Worm (Caenorhabditis elegans) whole organism, young adult: ENCODE data around the gene Y48A6B.8.

Source experiments
- B0019.2 ChIP-seq: fragments of 200-800 bp; sonication (Bioruptor generic); conservative IDR thresholded peaks from 2 replicates; pipeline ENCODE4 v1.3.6; 2022; ENCODE audit warnings: missing genetic modification reagents, missing genetic modification characterization, missing compliant biosample characterization
- C17E4.6 ChIP-seq: fragments of 200-800 bp; sonication (Bioruptor generic); IDR thresholded peaks from 2 replicates; pipeline ENCODE4 v1.3.6; 2022; ENCODE audit warnings: missing genetic modification reagents, missing genetic modification characterization, missing compliant biosample characterization
- D2030.7 ChIP-seq: fragments of 200-800 bp; sonication (Bioruptor generic); IDR thresholded peaks from 2 replicates; pipeline ENCODE4 v1.3.6; 2022; ENCODE audit warnings: missing genetic modification reagents, missing genetic modification characterization, missing compliant biosample characterization
- F39B2.1 ChIP-seq: fragments of 200-800 bp; sonication (Bioruptor generic); IDR thresholded peaks from 2 replicates; pipeline ENCODE4 v1.3.6; 2022; ENCODE audit warnings: missing genetic modification reagents, missing genetic modification characterization, missing compliant biosample characterization
- F55B11.4 ChIP-seq: sonication (generic microtip); optimal IDR thresholded peaks from 2 replicates; lab custom pipeline; 2016; ENCODE audit warnings: missing compliant biosample characterization, missing genetic modification characterization, borderline replicate concordance; ENCODE audit not compliant: insufficient read depth
- F57A8.1 ChIP-seq: fragments of 200-800 bp; sonication (Bioruptor generic); optimal IDR thresholded peaks from 2 replicates; lab custom pipeline; 2018; ENCODE audit warnings: mild to moderate bottlenecking, missing genetic modification characterization, moderate library complexity, missing compliant biosample characterization
- F57C9.4 ChIP-seq: sonication (generic microtip); optimal IDR thresholded peaks from 2 replicates; lab custom pipeline; 2017; ENCODE audit warnings: mild to moderate bottlenecking, missing genetic modification characterization, missing compliant biosample characterization
- Y67H2A.10 ChIP-seq: fragments of 200-800 bp; sonication (Bioruptor generic); conservative IDR thresholded peaks from 2 replicates; pipeline ENCODE4 v1.3.6; 2022; ENCODE audit warnings: missing genetic modification reagents, missing genetic modification characterization, missing compliant biosample characterization
- ZK185.1 ChIP-seq: sonication (generic microtip); optimal IDR thresholded peaks from 2 replicates; lab custom pipeline; 2016; ENCODE audit warnings: mild to moderate bottlenecking, missing genetic modification characterization, missing compliant biosample characterization; ENCODE audit not compliant: poor library complexity, severe bottlenecking
- athp-1 ChIP-seq: sonication (generic microtip); optimal IDR thresholded peaks from 2 replicates; lab custom pipeline; 2017; ENCODE audit warnings: mild to moderate bottlenecking, missing genetic modification characterization, missing compliant biosample characterization
- attf-3 ChIP-seq: fragments of 200-800 bp; sonication (Bioruptor generic); conservative IDR thresholded peaks from 2 replicates; pipeline ENCODE4 v1.3.6; 2022; ENCODE audit warnings: missing genetic modification reagents, missing genetic modification characterization, missing compliant biosample characterization
- bed-1 ChIP-seq: fragments of 200-800 bp; sonication (Bioruptor generic); IDR thresholded peaks from 2 replicates; pipeline ENCODE4 v1.3.6; 2022; ENCODE audit warnings: missing genetic modification reagents, missing genetic modification characterization, missing compliant biosample characterization
- cebp-1 ChIP-seq, 2 experiments: fragments of 200-800 bp in 1 of 2; sonication (Bioruptor generic) in 1 of 2; sonication (generic microtip) in 1 of 2; IDR thresholded peaks in 1 of 2; optimal IDR thresholded peaks in 1 of 2; 2 replicates each; pipeline versions ENCODE4 v1.3.6 to Lab custom; 2017 to 2022; ENCODE audit warnings: missing compliant biosample characterization in 2 of 2, missing genetic modification characterization in 2 of 2, mild to moderate bottlenecking in 1 of 2, missing genetic modification reagents in 1 of 2, moderate library complexity in 1 of 2
- cebp-2 ChIP-seq: fragments of 200-800 bp; sonication (Bioruptor generic); IDR thresholded peaks from 2 replicates; pipeline ENCODE4 v1.3.6; 2022; ENCODE audit warnings: missing genetic modification characterization, missing compliant biosample characterization
- ceh-100 ChIP-seq: fragments of 200-800 bp; sonication (Bioruptor generic); IDR thresholded peaks from 2 replicates; pipeline ENCODE4 v1.3.6; 2022; ENCODE audit warnings: missing genetic modification reagents, missing genetic modification characterization, missing compliant biosample characterization
- ceh-40 ChIP-seq: fragments of 200-800 bp; sonication (Bioruptor generic); IDR thresholded peaks from 2 replicates; pipeline ENCODE4 v1.3.6; 2022; ENCODE audit warnings: missing genetic modification characterization, missing compliant biosample characterization
- ceh-79 ChIP-seq: sonication (generic microtip); optimal IDR thresholded peaks from 2 replicates; lab custom pipeline; 2017; ENCODE audit warnings: mild to moderate bottlenecking, missing genetic modification characterization, missing compliant biosample characterization
- dox-1 ChIP-seq: fragments of 200-800 bp; sonication (Bioruptor generic); IDR thresholded peaks from 2 replicates; pipeline ENCODE4 v1.3.6; 2022; ENCODE audit warnings: missing genetic modification reagents, missing genetic modification characterization, missing compliant biosample characterization
- egrh-3 ChIP-seq: fragments of 200-800 bp; sonication (Bioruptor generic); IDR thresholded peaks from 2 replicates; pipeline ENCODE4 v1.3.6; 2022; ENCODE audit warnings: missing genetic modification reagents, missing genetic modification characterization, missing compliant biosample characterization
- ets-4 ChIP-seq: fragments of 200-800 bp; sonication (Bioruptor generic); optimal IDR thresholded peaks from 2 replicates; lab custom pipeline; 2018; ENCODE audit warnings: mild to moderate bottlenecking, missing genetic modification characterization, missing compliant biosample characterization
- fkh-3 ChIP-seq: sonication (generic microtip); optimal IDR thresholded peaks from 2 replicates; lab custom pipeline; 2016; ENCODE audit warnings: mild to moderate bottlenecking, missing genetic modification characterization, missing compliant biosample characterization
- hlh-12 ChIP-seq: sonication (generic microtip); optimal IDR thresholded peaks from 2 replicates; lab custom pipeline; 2016; ENCODE audit warnings: missing genetic modification characterization, missing compliant biosample characterization
- lin-26 ChIP-seq: fragments of 200-800 bp; sonication (Bioruptor generic); IDR thresholded peaks from 2 replicates; pipeline ENCODE4 v1.3.6; 2022; ENCODE audit warnings: missing genetic modification reagents, missing genetic modification characterization, missing compliant biosample characterization
- lin-54 ChIP-seq: fragments of 200-800 bp; sonication (Bioruptor generic); optimal IDR thresholded peaks from 2 replicates; lab custom pipeline; 2018; ENCODE audit warnings: mild to moderate bottlenecking, missing genetic modification characterization, missing compliant biosample characterization
- lsl-1 ChIP-seq: fragments of 200-800 bp; sonication (Bioruptor generic); optimal IDR thresholded peaks from 2 replicates; lab custom pipeline; 2018; ENCODE audit warnings: mild to moderate bottlenecking, missing genetic modification characterization, moderate library complexity, missing compliant biosample characterization
- madf-8 ChIP-seq: fragments of 200-800 bp; sonication (Bioruptor generic); conservative IDR thresholded peaks from 2 replicates; pipeline ENCODE4 v1.3.6; 2022; ENCODE audit warnings: missing genetic modification reagents, missing genetic modification characterization, missing compliant biosample characterization
- mes-4 ChIP-seq: sonication (generic microtip); optimal IDR thresholded peaks from 2 replicates; lab custom pipeline; 2016; ENCODE audit warnings: missing genotype, missing genetic modification characterization, missing compliant biosample characterization
- nfya-2 ChIP-seq: fragments of 200-800 bp; sonication (Bioruptor generic); IDR thresholded peaks from 2 replicates; pipeline ENCODE4 v1.3.6; 2022; ENCODE audit warnings: missing genetic modification reagents, missing genetic modification characterization, missing compliant biosample characterization
- snpc-1.1 ChIP-seq: sonication (generic microtip); optimal IDR thresholded peaks from 2 replicates; lab custom pipeline; 2017; ENCODE audit warnings: missing genetic modification characterization, mild to moderate bottlenecking, missing compliant biosample characterization, antibody characterized with exemption, moderate library complexity, missing genotype, missing genetic modification reagents; ENCODE audit not compliant: insufficient read depth
- snpc-4 ChIP-seq, 5 experiments: fragments of 150-350 bp in 1 of 5; sonication (generic microtip) in 4 of 5; optimal IDR thresholded peaks; 2 replicates each; lab custom pipeline; 2014 to 2018; ENCODE audit warnings: missing genetic modification characterization in 5 of 5, missing biosample characterization in 3 of 5, antibody characterized with exemption in 2 of 5, mild to moderate bottlenecking in 2 of 5, missing compliant biosample characterization in 2 of 5, missing genotype in 2 of 5, moderate library complexity in 2 of 5, missing genetic modification reagents in 1 of 5
- ztf-25 ChIP-seq: fragments of 200-800 bp; sonication (Bioruptor generic); IDR thresholded peaks from 2 replicates; pipeline ENCODE4 v1.3.6; 2022; ENCODE audit warnings: missing genetic modification reagents, missing genetic modification characterization, missing compliant biosample characterization
- ztf-26 ChIP-seq: sonication (generic microtip); optimal IDR thresholded peaks from 2 replicates; lab custom pipeline; 2017; ENCODE audit warnings: missing genetic modification characterization, missing compliant biosample characterization

Y48A6B.8 gene

DNA sequence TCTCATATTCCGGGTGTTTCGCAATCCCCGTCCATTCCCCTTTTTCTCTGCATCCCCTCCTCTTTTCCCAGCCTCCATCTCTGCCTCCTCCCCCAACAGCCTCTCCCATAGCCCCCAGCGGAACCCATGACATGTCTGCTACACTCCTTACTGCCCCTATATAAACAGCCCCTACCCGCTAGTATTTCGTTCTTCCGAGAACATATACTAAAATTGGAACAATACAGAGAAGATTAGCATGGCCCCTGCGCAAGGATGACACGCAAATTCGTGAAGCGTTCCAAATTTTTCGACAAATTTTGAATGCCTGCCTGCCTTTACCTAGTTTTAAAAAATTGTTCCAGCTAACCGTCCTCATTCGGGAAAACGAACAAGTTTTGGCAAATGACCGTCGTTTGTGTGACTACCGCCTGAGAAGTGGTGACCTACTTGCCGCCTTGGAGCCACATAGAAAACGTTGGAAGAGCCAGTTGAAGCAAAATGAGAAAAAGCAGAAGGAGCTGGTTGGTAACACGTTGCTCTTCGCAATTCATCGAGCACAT lies 39.7 kb downstream of the Y48A6B.8 start (continued):
- peak; percentile 85 for TF ChIP-seq egrh-3
- peak; percentile 98 for TF ChIP-seq lin-26
- peak; percentile 96 for TF ChIP-seq cebp-2
- peak; percentile 65; the same call in 1 of the 2 replicates for TF ChIP-seq B0019.2 (GFP tag; lab: Robert Waterston, UW)
- TF ChIP-seq snpc-4 (GFP tag; optimal IDR thresholded peaks at IDR 0.05; lab: Kevin White, UChicago), result peak; percentile 99
- peak; percentile 99 to 100 (median 100) for TF ChIP-seq snpc-4 (tag; optimal IDR thresholded peaks at IDR 0.05; lab: Kevin White, UChicago)
- peak; percentile 96 for TF ChIP-seq ZK185.1 (tag; lab: Kevin White, UChicago)
- peak; percentile 67 for TF ChIP-seq attf-3
- peak; percentile 70 for TF ChIP-seq lsl-1 (GFP tag; lab: Kevin White, UChicago)
- peak; percentile 99 for TF ChIP-seq cebp-1 (GFP tag; IDR thresholded peaks at IDR 0.05; lab: Robert Waterston, UW)
- TF ChIP-seq cebp-1 (tag; optimal IDR thresholded peaks at IDR 0.05; lab: Kevin White, UChicago), result peak; percentile 100
- TF ChIP-seq ceh-40 (GFP tag; lab: Robert Waterston, UW), result peak; percentile 81; the same call in 1 of the 2 replicates
- peak; percentile 97 for TF ChIP-seq dox-1 (GFP tag; lab: Robert Waterston, UW)
- peak; percentile 91 for TF ChIP-seq C17E4.6 (GFP tag; lab: Robert Waterston, UW)
- TF ChIP-seq F57A8.1 (GFP tag; lab: Kevin White, UChicago), result peak; percentile 93
- TF ChIP-seq D2030.7 (GFP tag; lab: Robert Waterston, UW), result peak; percentile 89
- TF ChIP-seq F39B2.1 (GFP tag; lab: Robert Waterston, UW), result peak; percentile 84
- peak; percentile 96 for TF ChIP-seq ceh-79 (tag; lab: Kevin White, UChicago)
- TF ChIP-seq F55B11.4 (tag; lab: Kevin White, UChicago), result peak; percentile 28
- TF ChIP-seq F57C9.4 (tag; lab: Kevin White, UChicago), result peak; percentile 76
- TF ChIP-seq lin-54 (GFP tag; lab: Kevin White, UChicago), result peak; percentile 90
- TF ChIP-seq ztf-25 (GFP tag; lab: Robert Waterston, UW), result peak; percentile 97
- TF ChIP-seq bed-1 (GFP tag; lab: Robert Waterston, UW), result no peak
- peak; percentile 89 for TF ChIP-seq ceh-100 (GFP tag; lab: Robert Waterston, UW)
- peak; percentile 94 for TF ChIP-seq athp-1 (tag; lab: Kevin White, UChicago)
- TF ChIP-seq mes-4 (tag; lab: Kevin White, UChicago), result peak; percentile 90
- TF ChIP-seq nfya-2 (GFP tag; lab: Robert Waterston, UW), result peak; percentile 79; the same call in 1 of the 2 replicates
- TF ChIP-seq ets-4 (GFP tag; lab: Kevin White, UChicago), result peak; percentile 90
- peak; percentile 62; the same call in 1 of the 2 replicates for TF ChIP-seq Y67H2A.10
- peak; percentile 97 for TF ChIP-seq snpc-1.1 (tag; lab: Kevin White, UChicago)
- TF ChIP-seq hlh-12 (tag; lab: Kevin White, UChicago), result peak; percentile 91
- TF ChIP-seq fkh-3 (tag; lab: Kevin White, UChicago), result peak; percentile 93

DNA sequence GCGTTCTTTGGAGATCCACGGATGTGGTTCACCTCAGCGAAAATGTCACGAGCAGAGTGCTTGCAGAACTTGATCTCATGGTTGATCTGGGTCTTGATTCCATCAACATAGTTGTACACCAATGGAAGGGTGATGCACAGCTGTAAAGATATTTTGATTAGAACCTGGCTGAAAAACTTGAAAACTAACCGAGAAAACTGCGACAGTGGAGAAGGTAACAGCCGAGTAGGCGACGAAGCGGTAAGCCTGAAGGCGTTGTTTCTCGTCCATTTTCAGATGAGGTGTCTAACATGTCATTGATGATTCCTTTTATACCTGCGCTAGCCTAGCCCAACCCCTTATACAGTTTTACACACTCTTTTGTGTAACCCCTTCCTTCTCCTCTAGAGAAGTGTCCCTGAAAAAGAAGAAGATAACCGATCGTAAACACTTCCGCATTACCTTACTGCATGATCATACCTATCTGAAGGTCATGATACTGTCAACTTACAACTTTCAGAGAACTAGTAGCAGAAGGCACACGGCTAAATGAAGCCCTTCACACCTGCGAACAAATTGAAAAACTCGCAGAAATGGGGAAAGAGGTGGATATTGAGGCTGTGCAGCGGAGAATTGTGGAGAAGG lies 41.6 kb downstream of the Y48A6B.8 start, which contains the start of gene col-94:
Gene col-94, minus strand, starts transcription at position 313 of the 624 bp plus-strand sequence.
- TF ChIP-seq madf-8 (GFP tag; lab: Robert Waterston, UW), result no peak
- no peak for TF ChIP-seq ztf-26 (tag; lab: Kevin White, UChicago)
- no peak for TF ChIP-seq snpc-4 (GFP tag; optimal IDR thresholded peaks at IDR 0.05; lab: Kevin White, UChicago)
- peak in 1 of 4 experiments; percentile 11 for TF ChIP-seq snpc-4 (tag; optimal IDR thresholded peaks at IDR 0.05; lab: Kevin White, UChicago)
